Fruit fly (Drosophila melanogaster) whole organism, embryonic: ENCODE data around the gene CG9737.

Experiments used
- Abd-B ChIP-seq: fragments of 200-800 bp; sonication (Bioruptor generic); optimal IDR thresholded peaks from 2 replicates; lab custom pipeline; 2018; ENCODE audit warnings: missing biosample characterization, mild to moderate bottlenecking, missing genetic modification characterization, moderate library complexity
- Antp ChIP-seq: fragments of 200-800 bp; sonication (Bioruptor generic); optimal IDR thresholded peaks from 3 replicates; lab custom pipeline; 2016; ENCODE audit warnings: missing biosample characterization, missing genetic modification characterization
- CG10565 ChIP-seq: fragments of 200-800 bp; sonication (Bioruptor generic); optimal IDR thresholded peaks from 3 replicates; lab custom pipeline; 2016; ENCODE audit warnings: missing biosample characterization, mild to moderate bottlenecking, missing genetic modification characterization
- CG9727 ChIP-seq: fragments of 200-800 bp; sonication (Bioruptor generic); optimal IDR thresholded peaks from 3 replicates; lab custom pipeline; 2017; ENCODE audit warnings: missing biosample characterization, mild to moderate bottlenecking, missing genetic modification characterization
- Doc2 ChIP-seq: fragments of 200-800 bp; sonication (Bioruptor generic); IDR thresholded peaks from 2 replicates; pipeline ENCODE4 v1.3.6; 2022; ENCODE audit warnings: missing biosample characterization, missing genetic modification characterization
- Rx ChIP-seq: fragments of 200-800 bp; sonication (Bioruptor generic); IDR thresholded peaks from 2 replicates; pipeline ENCODE4 v1.3.6; 2022; ENCODE audit warnings: missing biosample characterization, missing genetic modification characterization
- ci ChIP-seq: fragments of 200-800 bp; sonication (Bioruptor generic); IDR thresholded peaks from 3 replicates; pipeline ENCODE4 v1.3.6; 2022; ENCODE audit warnings: missing biosample characterization, missing genetic modification characterization
- sens-2 ChIP-seq: fragments of 200-800 bp; sonication (Bioruptor generic); IDR thresholded peaks from 2 replicates; pipeline ENCODE4 v1.3.6; 2022; ENCODE audit warnings: missing biosample characterization, missing genetic modification characterization

DNA sequence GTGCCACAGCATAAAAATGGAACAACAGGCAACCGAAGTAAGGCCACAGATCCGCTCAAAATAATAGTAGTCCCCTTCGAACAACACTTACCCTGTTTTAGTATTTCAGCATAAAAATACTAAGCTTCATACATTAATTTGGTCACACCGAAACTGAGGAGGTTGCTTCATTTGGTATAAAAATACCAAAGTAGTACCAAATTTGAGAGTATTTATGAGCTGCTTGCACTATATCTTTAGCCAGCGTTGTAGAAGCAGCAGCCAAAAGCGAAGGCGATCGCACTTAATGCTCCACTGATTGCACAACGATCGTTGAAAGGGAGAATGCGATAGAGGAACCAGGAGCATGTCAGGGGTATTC is 15.9 kb upstream of the CG9737 start:
- TF ChIP-seq Doc2 (GFP tag; lab: Robert Waterston, UW) (no peak), Antp (GFP tag; lab: Kevin White, UChicago) (no peak), Rx (GFP tag; lab: Robert Waterston, UW) (no peak), ci (GFP tag; lab: Robert Waterston, UW) (no peak), CG10565 (GFP tag; lab: Kevin White, UChicago) (no peak), Abd-B (GFP tag; lab: Kevin White, UChicago) (no peak), sens-2 (no peak), CG9727 (GFP tag; lab: Kevin White, UChicago) (no peak)
